Worm (Caenorhabditis elegans) whole organism, midembryonic: ENCODE measurements around the gene lag-2.

Experiments used
- T22C8.4 ChIP-seq: fragments of 200-800 bp; sonication (Bioruptor generic); IDR thresholded peaks from 2 replicates; pipeline ENCODE4 v1.3.6; 2022; ENCODE audit warnings: missing genetic modification characterization, missing compliant biosample characterization
- cog-1 ChIP-seq: sonication (generic microtip); optimal IDR thresholded peaks from 2 replicates; lab custom pipeline; 2016; ENCODE audit warnings: missing genetic modification characterization, missing compliant biosample characterization
- klf-2 ChIP-seq: fragments of 200-800 bp; sonication (Bioruptor generic); conservative IDR thresholded peaks from 2 replicates; pipeline ENCODE4 v1.3.6; 2022; ENCODE audit warnings: missing genetic modification reagents, missing genetic modification characterization, missing compliant biosample characterization
- med-1 ChIP-seq: sonication (generic microtip); optimal IDR thresholded peaks from 2 replicates; lab custom pipeline; 2017; ENCODE audit warnings: missing genetic modification characterization, mild to moderate bottlenecking, missing compliant biosample characterization, antibody characterized with exemption, missing genetic modification reagents; ENCODE audit not compliant: insufficient read depth
- ref-1 ChIP-seq: fragments of 200-800 bp; sonication (Bioruptor generic); conservative IDR thresholded peaks from 2 replicates; pipeline ENCODE4 v1.3.6; 2022; ENCODE audit warnings: missing genetic modification reagents, missing genetic modification characterization, missing compliant biosample characterization
- ztf-23 ChIP-seq: fragments of 200-800 bp; sonication (Bioruptor generic); IDR thresholded peaks from 2 replicates; pipeline ENCODE4 v1.3.6; 2022; ENCODE audit warnings: missing genetic modification reagents, missing genetic modification characterization, missing compliant biosample characterization

- no peak for TF ChIP-seq ref-1 (GFP tag; lab: Robert Waterston, UW)
- no peak for TF ChIP-seq ztf-23 (GFP tag; lab: Robert Waterston, UW)
- no peak for TF ChIP-seq T22C8.4
- no peak for TF ChIP-seq med-1 (GFP tag; lab: Kevin White, UChicago)
- no peak for TF ChIP-seq cog-1
- no peak for TF ChIP-seq klf-2
Measured at ce11 chrV:3230150-3230549, 42.0 kb downstream of the lag-2 start.
